Worm (Caenorhabditis elegans) whole organism, young adult: ENCODE measurements around the gene C28D4.4.

Experiments
- efl-1 ChIP-seq: fragments of 150-350 bp; optimal IDR thresholded peaks from 2 replicates; lab custom pipeline; 2014; ENCODE audit warnings: missing biosample characterization, missing genetic modification reagents, missing genetic modification characterization
- nfya-1 ChIP-seq: sonication (generic microtip); optimal IDR thresholded peaks from 2 replicates; lab custom pipeline; 2017; ENCODE audit warnings: antibody characterized with exemption, missing compliant biosample characterization, missing genetic modification characterization, borderline replicate concordance; ENCODE audit not compliant: insufficient read depth

DNA sequence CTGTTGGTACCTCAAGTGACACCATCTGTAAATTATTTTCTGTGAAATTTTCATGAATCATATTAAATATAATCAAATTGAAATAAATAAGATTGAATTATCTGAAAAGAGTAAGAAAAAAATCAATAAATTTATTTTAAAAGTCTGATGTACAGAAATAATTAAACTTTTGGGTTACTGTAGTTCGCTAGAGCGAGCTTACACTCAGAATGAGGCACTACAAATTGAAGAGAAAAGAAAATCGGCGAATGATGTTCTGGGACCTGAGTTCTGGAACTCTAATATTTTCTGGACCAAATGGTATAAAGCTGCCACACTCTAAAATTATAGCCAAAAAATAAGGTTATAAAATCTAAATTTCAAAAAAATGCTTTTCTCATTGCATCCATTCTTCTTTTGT lies 10.9 kb downstream of the C28D4.4 start:
- no peak for TF ChIP-seq nfya-1
- no peak for TF ChIP-seq efl-1 (GFP tag; lab: Kevin White, UChicago)
